Fruit fly (Drosophila melanogaster): ENCODE data around the gene CG9072.

CG9072 gene

dm6 chrX:15063404-15064062 lies 32.3 kb downstream of the CG9072 start, which contains the start of the genes hiw and ND-B18 (continued):
- TF ChIP-seq CG12071 (GFP tag; optimal IDR thresholded peaks at IDR 0.05) (no peak), pnt (GFP tag; optimal IDR thresholded peaks at IDR 0.05) (no peak), CG8924 (tag; optimal IDR thresholded peaks at IDR 0.05) (peak; percentile 21), h (optimal IDR thresholded peaks at IDR 0.05) (no peak), CG18764 (GFP tag; optimal IDR thresholded peaks at IDR 0.05) (no peak), btn (GFP tag; optimal IDR thresholded peaks at IDR 0.05) (no peak), CG1647 (GFP tag; optimal IDR thresholded peaks at IDR 0.05) (peak; percentile 38), grn (GFP tag; optimal IDR thresholded peaks at IDR 0.05) (no peak), Side (GFP tag; optimal IDR thresholded peaks at IDR 0.05) (no peak), oc (tag; optimal IDR thresholded peaks at IDR 0.05) (no peak), Myb (GFP tag; optimal IDR thresholded peaks at IDR 0.05) (peak; percentile 95), CG17361 (GFP tag; IDR thresholded peaks at IDR 0.05) (no peak), CG6254 (GFP tag; optimal IDR thresholded peaks at IDR 0.05) (no peak), ken (GFP tag; IDR thresholded peaks at IDR 0.05) (0 out of 3 replicates have a peak, but pooled peaks have one; percentile 15), CG7556 (GFP tag; optimal IDR thresholded peaks at IDR 0.05) (peak; percentile 4), nerfin-1 (tag; optimal IDR thresholded peaks at IDR 0.05) (peak; percentile 29), CG7357 (GFP tag; IDR thresholded peaks at IDR 0.05) (no peak), CG7745 (tag; optimal IDR thresholded peaks at IDR 0.05) (no peak), tx (GFP tag; optimal IDR thresholded peaks at IDR 0.05) (no peak), CG33213 (GFP tag; optimal IDR thresholded peaks at IDR 0.05) (peak; percentile 32), prd (optimal IDR thresholded peaks at IDR 0.05) (no peak), prd (GFP tag; IDR thresholded peaks at IDR 0.05) (no peak), Mad (GFP tag; optimal IDR thresholded peaks at IDR 0.05) (peak; percentile 29), unpg (GFP tag; optimal IDR thresholded peaks at IDR 0.05) (peak; percentile 6), Nf-YB (GFP tag; optimal IDR thresholded peaks at IDR 0.05) (no peak), nmo (GFP tag; optimal IDR thresholded peaks at IDR 0.05) (peak; percentile 35), Opbp (GFP tag; IDR thresholded peaks at IDR 0.05; ENCODE audit: partially characterized antibody) (peak; percentile 22; the same call in 1 of the 3 replicates), Bdp1 (GFP tag; optimal IDR thresholded peaks at IDR 0.05) (no peak), CG1233 (GFP tag; optimal IDR thresholded peaks at IDR 0.05) (no peak), luna (GFP tag; optimal IDR thresholded peaks at IDR 0.05) (no peak), CG13894 (tag; optimal IDR thresholded peaks at IDR 0.05) (no peak), CG7987 (GFP tag; optimal IDR thresholded peaks at IDR 0.05) (peak; percentile 29), Dip3 (GFP tag; optimal IDR thresholded peaks at IDR 0.05) (peak; percentile 5), CG3065 (GFP tag; optimal IDR thresholded peaks at IDR 0.05) (no peak), Chrac-16 (GFP tag; optimal IDR thresholded peaks at IDR 0.05) (no peak), cato (GFP tag; optimal IDR thresholded peaks at IDR 0.05; ENCODE audit: borderline replicate concordance) (no peak), chm (GFP tag; IDR thresholded peaks at IDR 0.05) (0 out of 2 replicates have a peak, but pooled peaks have one; percentile 50), CG2202 (tag; optimal IDR thresholded peaks at IDR 0.05) (no peak), E2f1 (GFP tag; IDR thresholded peaks at IDR 0.05) (no peak), CG34224 (GFP tag; IDR thresholded peaks at IDR 0.05; ENCODE audit: partially characterized antibody) (0 out of 3 replicates have a peak, but pooled peaks have one; percentile 15), gsb-n (tag; optimal IDR thresholded peaks at IDR 0.05) (no peak), CG12659 (GFP tag; optimal IDR thresholded peaks at IDR 0.05) (peak; percentile 71), sc (optimal IDR thresholded peaks at IDR 0.05) (no peak), sc (GFP tag; optimal IDR thresholded peaks at IDR 0.05) (no peak), Ets65A (GFP tag) (peak; percentile 91), lov (optimal IDR thresholded peaks at IDR 0.05) (no peak), lov (GFP tag; IDR thresholded peaks at IDR 0.05) (no peak), CG12104 (GFP tag; optimal IDR thresholded peaks at IDR 0.05) (peak; percentile 30), Med (GFP tag) (peak; percentile 82), CG9215 (GFP tag; IDR thresholded peaks at IDR 0.05) (no peak), trem (tag; optimal IDR thresholded peaks at IDR 0.05) (peak; percentile 69), GATAe (GFP tag; conservative IDR thresholded peaks at IDR 0.05) (no peak)

Data from whole organism, embryonic.